Fruit fly (Drosophila melanogaster) whole organism, embryonic: ENCODE measurements around the gene Sodq.

Source experiments
- ATbp ChIP-seq: fragments of 200-800 bp; sonication (Bioruptor generic); optimal IDR thresholded peaks from 2 replicates; lab custom pipeline; 2017; ENCODE audit warnings: missing biosample characterization, mild to moderate bottlenecking, missing genetic modification characterization, missing genetic modification reagents
- Ada2b ChIP-seq: fragments of 200-800 bp; sonication (Bioruptor generic); IDR thresholded peaks from 2 replicates; pipeline ENCODE4 v1.3.6; 2022; ENCODE audit warnings: missing biosample characterization, missing genetic modification characterization
- CG10321 ChIP-seq: fragments of 200-800 bp; sonication (Bioruptor generic); IDR thresholded peaks from 2 replicates; pipeline ENCODE4 v1.3.6; 2022; ENCODE audit warnings: missing biosample characterization, missing genetic modification characterization
- CG11247 ChIP-seq: fragments of 200-800 bp; sonication (Bioruptor generic); IDR thresholded peaks from 2 replicates; pipeline ENCODE4 v1.3.6; 2022; ENCODE audit warnings: missing biosample characterization, missing genetic modification characterization
- CG11456 ChIP-seq: fragments of 200-800 bp; sonication (Bioruptor generic); IDR thresholded peaks from 3 replicates; pipeline ENCODE4 v1.3.6; 2022; ENCODE audit warnings: missing biosample characterization, missing genetic modification characterization
- CG11504 ChIP-seq: fragments of 200-800 bp; sonication (Bioruptor generic); optimal IDR thresholded peaks from 3 replicates; lab custom pipeline; 2019; ENCODE audit warnings: missing biosample characterization, mild to moderate bottlenecking, missing genetic modification characterization, moderate library complexity
- CG13123 ChIP-seq: fragments of 200-800 bp; sonication (Bioruptor generic); optimal IDR thresholded peaks from 2 replicates; lab custom pipeline; 2016; ENCODE audit warnings: missing biosample characterization, missing genetic modification characterization
- CG13624 ChIP-seq: fragments of 200-800 bp; sonication (Bioruptor generic); optimal IDR thresholded peaks from 2 replicates; lab custom pipeline; 2016; ENCODE audit warnings: missing biosample characterization, missing genetic modification characterization
- CG13775 ChIP-seq: fragments of 200-800 bp; sonication (Bioruptor generic); optimal IDR thresholded peaks from 3 replicates; lab custom pipeline; 2017; ENCODE audit warnings: missing biosample characterization, mild to moderate bottlenecking, missing genetic modification characterization
- CG17359 ChIP-seq: fragments of 200-800 bp; sonication (Bioruptor generic); optimal IDR thresholded peaks from 3 replicates; lab custom pipeline; 2018; ENCODE audit warnings: missing biosample characterization, mild to moderate bottlenecking, missing genetic modification characterization, moderate library complexity
- CG18619 ChIP-seq: fragments of 200-800 bp; sonication (Bioruptor generic); optimal IDR thresholded peaks from 3 replicates; lab custom pipeline; 2017; ENCODE audit warnings: missing biosample characterization, mild to moderate bottlenecking, missing genetic modification characterization
- CG30020 ChIP-seq: fragments of 200-800 bp; optimal IDR thresholded peaks from 2 replicates; lab custom pipeline; 2019; ENCODE audit warnings: missing biosample characterization, mild to moderate bottlenecking, missing genetic modification characterization, moderate library complexity
- CG31224 ChIP-seq: fragments of 200-800 bp; sonication (Bioruptor generic); IDR thresholded peaks from 2 replicates; pipeline ENCODE4 v1.3.6; 2022; ENCODE audit warnings: missing biosample characterization, missing genetic modification characterization
- CG33213 ChIP-seq: fragments of 200-800 bp; sonication (Bioruptor generic); optimal IDR thresholded peaks from 3 replicates; lab custom pipeline; 2016; ENCODE audit warnings: missing biosample characterization, missing genetic modification characterization
- CG34422 ChIP-seq: fragments of 200-800 bp; sonication (Bioruptor generic); IDR thresholded peaks from 3 replicates; pipeline ENCODE4 v1.3.6; 2022; ENCODE audit warnings: missing biosample characterization, missing genetic modification characterization
- CG4820 ChIP-seq: fragments of 200-800 bp; sonication (Bioruptor generic); optimal IDR thresholded peaks from 3 replicates; lab custom pipeline; 2016; ENCODE audit warnings: missing biosample characterization, missing genetic modification characterization
- CG4854 ChIP-seq: fragments of 200-800 bp; sonication (Bioruptor generic); optimal IDR thresholded peaks from 2 replicates; lab custom pipeline; 2016; ENCODE audit warnings: missing biosample characterization, missing genetic modification characterization, inconsistent platforms
- CG6683 ChIP-seq: fragments of 200-800 bp; sonication (Bioruptor generic); optimal IDR thresholded peaks from 2 replicates; lab custom pipeline; 2017; ENCODE audit warnings: missing biosample characterization, mild to moderate bottlenecking, missing genetic modification characterization, missing genetic modification reagents
- CG7928 ChIP-seq: fragments of 200-800 bp; sonication (Bioruptor generic); optimal IDR thresholded peaks from 2 replicates; lab custom pipeline; 2017; ENCODE audit warnings: missing biosample characterization, mild to moderate bottlenecking, missing genetic modification characterization
- CG7963 ChIP-seq: fragments of 200-800 bp; sonication (Bioruptor generic); IDR thresholded peaks from 3 replicates; pipeline ENCODE4 v1.3.6; 2022; ENCODE audit warnings: missing biosample characterization, missing genetic modification characterization; ENCODE audit not compliant: partially characterized antibody
- CG8944 ChIP-seq: fragments of 200-800 bp; sonication (Bioruptor generic); optimal IDR thresholded peaks from 3 replicates; lab custom pipeline; 2016; ENCODE audit warnings: missing biosample characterization, missing genetic modification characterization
- Fer2 ChIP-seq: fragments of 200-800 bp; sonication (Bioruptor generic); optimal IDR thresholded peaks from 2 replicates; lab custom pipeline; 2018; ENCODE audit warnings: missing biosample characterization, mild to moderate bottlenecking, missing genetic modification characterization, moderate library complexity
- HmgD ChIP-seq: fragments of 200-800 bp; sonication (Bioruptor generic); optimal IDR thresholded peaks from 3 replicates; lab custom pipeline; 2016; ENCODE audit warnings: missing biosample characterization, missing genetic modification characterization
- Hr78 ChIP-seq, 2 experiments: fragments of 200-800 bp in 1 of 2; fragments of >200 bp in 1 of 2; sonication (Bioruptor generic) in 1 of 2; optimal IDR thresholded peaks; 2 replicates each; lab custom pipeline; 2017 to 2019; ENCODE audit warnings: missing biosample characterization in 2 of 2, missing genetic modification characterization in 2 of 2, mild to moderate bottlenecking in 1 of 2, moderate library complexity in 1 of 2
- Oaz ChIP-seq: fragments of 200-800 bp; sonication (Bioruptor generic); IDR thresholded peaks from 2 replicates; pipeline ENCODE4 v1.3.6; 2022; ENCODE audit warnings: missing biosample characterization, missing genetic modification characterization
- Usf ChIP-seq: fragments of 200-800 bp; sonication (Bioruptor generic); optimal IDR thresholded peaks from 2 replicates; lab custom pipeline; 2017; ENCODE audit warnings: missing genotype, missing biosample characterization, missing genetic modification characterization
- Xrp1 ChIP-seq: fragments of 200-800 bp; sonication (Bioruptor generic); IDR thresholded peaks from 2 replicates; pipeline ENCODE4 v1.3.6; 2022; ENCODE audit warnings: missing biosample characterization, missing genetic modification characterization
- ab ChIP-seq: fragments of 200-800 bp; sonication (Bioruptor generic); optimal IDR thresholded peaks from 2 replicates; lab custom pipeline; 2016; ENCODE audit warnings: missing biosample characterization, missing genetic modification characterization
- al ChIP-seq: fragments of 200-800 bp; sonication (Bioruptor generic); IDR thresholded peaks from 2 replicates; pipeline ENCODE4 v1.3.6; 2022; ENCODE audit warnings: missing biosample characterization, missing genetic modification characterization
- corto ChIP-seq: fragments of 200-800 bp; sonication (Bioruptor generic); optimal IDR thresholded peaks from 2 replicates; lab custom pipeline; 2016; ENCODE audit warnings: missing biosample characterization, mild to moderate bottlenecking, missing genetic modification characterization, moderate library complexity
- crc ChIP-seq: fragments of 200-800 bp; sonication (Bioruptor generic); optimal IDR thresholded peaks from 2 replicates; lab custom pipeline; 2016; ENCODE audit warnings: missing biosample characterization, missing genetic modification characterization
- danr ChIP-seq: fragments of 200-800 bp; sonication (Bioruptor generic); IDR thresholded peaks from 2 replicates; pipeline ENCODE4 v1.3.6; 2022; ENCODE audit warnings: missing biosample characterization, missing genetic modification characterization
- ftz-f1 ChIP-seq: fragments of 200-800 bp; sonication (Bioruptor generic); optimal IDR thresholded peaks from 2 replicates; lab custom pipeline; 2016; ENCODE audit warnings: missing biosample characterization, missing genetic modification characterization
- gcm ChIP-seq: fragments of 200-800 bp; sonication (Bioruptor generic); optimal IDR thresholded peaks from 2 replicates; lab custom pipeline; 2019; ENCODE audit warnings: missing biosample characterization, mild to moderate bottlenecking, missing genetic modification characterization, moderate library complexity
- grn ChIP-seq: fragments of 200-800 bp; sonication (Bioruptor generic); optimal IDR thresholded peaks from 3 replicates; lab custom pipeline; 2017; ENCODE audit warnings: missing biosample characterization, missing genetic modification characterization
- ind ChIP-seq: fragments of 200-800 bp; sonication (Bioruptor generic); optimal IDR thresholded peaks from 3 replicates; lab custom pipeline; 2016; ENCODE audit warnings: missing biosample characterization, missing genetic modification characterization
- lbe ChIP-seq: fragments of 200-800 bp; sonication (Bioruptor generic); optimal IDR thresholded peaks from 2 replicates; lab custom pipeline; 2016; ENCODE audit warnings: missing biosample characterization, mild to moderate bottlenecking, missing genetic modification characterization
- lmd ChIP-seq: fragments of 200-800 bp; sonication (Bioruptor generic); IDR thresholded peaks from 2 replicates; pipeline ENCODE4 v1.3.6; 2022; ENCODE audit warnings: missing biosample characterization, missing genetic modification characterization
- lola ChIP-seq, 3 experiments: fragments of >200 bp in 2 of 3; fragments of 200-800 bp in 1 of 3; sonication (Bioruptor generic) in 1 of 3; optimal IDR thresholded peaks; 2 replicates each; lab custom pipeline; 2017 to 2019; ENCODE audit warnings: missing biosample characterization in 3 of 3, missing genetic modification characterization in 3 of 3, mild to moderate bottlenecking in 1 of 3, moderate library complexity in 1 of 3
- nmo ChIP-seq: fragments of 200-800 bp; sonication (Bioruptor generic); optimal IDR thresholded peaks from 2 replicates; lab custom pipeline; 2018; ENCODE audit warnings: missing biosample characterization, mild to moderate bottlenecking, missing genetic modification characterization, moderate library complexity
- otp ChIP-seq: fragments of 200-800 bp; sonication (Bioruptor generic); IDR thresholded peaks from 3 replicates; pipeline ENCODE4, ENCODE4 v1.3.6; 2022; ENCODE audit warnings: missing biosample characterization, missing genetic modification characterization
- pho ChIP-seq: fragments of 200-800 bp; sonication (Bioruptor generic); optimal IDR thresholded peaks from 2 replicates; lab custom pipeline; 2016; ENCODE audit warnings: missing biosample characterization, missing genetic modification characterization
- psq ChIP-seq: fragments of 200-800 bp; sonication (Bioruptor generic); optimal IDR thresholded peaks from 2 replicates; lab custom pipeline; 2017; ENCODE audit warnings: missing biosample characterization, missing genetic modification characterization
- sima ChIP-seq: fragments of 200-800 bp; sonication (Bioruptor generic); optimal IDR thresholded peaks from 2 replicates; lab custom pipeline; 2016; ENCODE audit warnings: missing biosample characterization, missing genetic modification characterization
- slbo ChIP-seq: fragments of 200-800 bp; sonication (Bioruptor generic); IDR thresholded peaks from 2 replicates; pipeline ENCODE4 v1.3.6; 2022; ENCODE audit warnings: missing biosample characterization, missing genetic modification characterization
- ssp ChIP-seq: fragments of 200-800 bp; sonication (Bioruptor generic); IDR thresholded peaks from 2 replicates; pipeline ENCODE4 v1.3.6; 2022; ENCODE audit warnings: missing biosample characterization, missing genetic modification characterization
- tll ChIP-seq, 2 experiments: fragments of 200-800 bp in 1 of 2; fragments of >200 bp in 1 of 2; sonication (Bioruptor generic) in 1 of 2; optimal IDR thresholded peaks; 2 replicates each; lab custom pipeline; 2017 to 2019; ENCODE audit warnings: missing biosample characterization in 2 of 2, missing genetic modification characterization in 2 of 2, mild to moderate bottlenecking in 1 of 2, moderate library complexity in 1 of 2
- toy ChIP-seq: fragments of 200-800 bp; sonication (Bioruptor generic); IDR thresholded peaks from 2 replicates; pipeline ENCODE4 v1.3.6; 2022; ENCODE audit warnings: missing biosample characterization, missing genetic modification characterization
- trh ChIP-seq: fragments of 200-800 bp; sonication (Bioruptor generic); optimal IDR thresholded peaks from 2 replicates; lab custom pipeline; 2016; ENCODE audit warnings: missing biosample characterization, missing genetic modification characterization
- zen2 ChIP-seq: fragments of 200-800 bp; sonication (Bioruptor generic); IDR thresholded peaks from 3 replicates; pipeline ENCODE4 v1.3.6; 2022; ENCODE audit warnings: missing biosample characterization, missing genetic modification characterization; ENCODE audit not compliant: partially characterized antibody
- zf30C ChIP-seq: fragments of 200-800 bp; sonication (Bioruptor generic); optimal IDR thresholded peaks from 3 replicates; lab custom pipeline; 2018; ENCODE audit warnings: missing biosample characterization, mild to moderate bottlenecking, missing genetic modification characterization

Sodq gene

dm6 chr3R:25884301-25884700 is 11.3 kb upstream of the Sodq start (continued):
- no peak for TF ChIP-seq tll (GFP tag; optimal IDR thresholded peaks at IDR 0.05; lab: Kevin White, UChicago)
- TF ChIP-seq trh (GFP tag; lab: Kevin White, UChicago): peak; percentile 11
- peak; percentile 55 for TF ChIP-seq Ada2b
- TF ChIP-seq CG17359: peak; percentile 85
- no peak for TF ChIP-seq psq (GFP tag; lab: Kevin White, UChicago)
- no peak for TF ChIP-seq toy (GFP tag; lab: Robert Waterston, UW)
- TF ChIP-seq CG10321 (GFP tag; lab: Robert Waterston, UW): 0 out of 2 replicates have a peak, but pooled peaks have one; percentile 9
- TF ChIP-seq CG11456: no peak
- TF ChIP-seq ssp (GFP tag; lab: Robert Waterston, UW): no peak
- TF ChIP-seq pho (GFP tag; lab: Kevin White, UChicago): no peak
- no peak for TF ChIP-seq CG33213 (GFP tag; lab: Kevin White, UChicago)
- TF ChIP-seq grn (GFP tag; lab: Kevin White, UChicago): no peak
- TF ChIP-seq danr (GFP tag; lab: Robert Waterston, UW): no peak
- peak; percentile 83 for TF ChIP-seq CG11504 (tag; lab: Kevin White, UChicago)
- TF ChIP-seq ind (GFP tag; lab: Kevin White, UChicago): peak; percentile 50
- TF ChIP-seq Oaz: no peak
- peak; percentile 42 for TF ChIP-seq CG30020 (tag; lab: Kevin White, UChicago)
- TF ChIP-seq otp (GFP tag; lab: Robert Waterston, UW): no peak
- TF ChIP-seq zen2 (GFP tag; lab: Robert Waterston, UW): no peak
- TF ChIP-seq CG31224: peak; percentile 11; the same call in 1 of the 2 replicates
- TF ChIP-seq CG13624 (GFP tag; lab: Kevin White, UChicago): no peak
- TF ChIP-seq HmgD: no peak
- peak in 1 of 2 experiments; percentile 23 for TF ChIP-seq Hr78 (GFP tag; optimal IDR thresholded peaks at IDR 0.05; lab: Kevin White, UChicago)
- peak; percentile 3 for TF ChIP-seq CG13123 (GFP tag; lab: Kevin White, UChicago)
- TF ChIP-seq CG18619: peak; percentile 32
- no peak for TF ChIP-seq CG7963
- no peak for TF ChIP-seq CG34422 (GFP tag; lab: Robert Waterston, UW)
- TF ChIP-seq al (GFP tag; lab: Robert Waterston, UW): no peak
- TF ChIP-seq nmo (GFP tag; lab: Kevin White, UChicago): peak; percentile 84
- no peak for TF ChIP-seq CG8944 (GFP tag; lab: Kevin White, UChicago)
- peak; percentile 24 for TF ChIP-seq CG4820
- no peak for TF ChIP-seq Usf (GFP tag; lab: Kevin White, UChicago)
- TF ChIP-seq ab (GFP tag; lab: Kevin White, UChicago): no peak
- peak; percentile 74 for TF ChIP-seq gcm (GFP tag; lab: Kevin White, UChicago)
- peak; percentile 8 for TF ChIP-seq CG13775 (GFP tag; lab: Kevin White, UChicago)
- peak; percentile 78 for TF ChIP-seq Xrp1 (GFP tag; lab: Robert Waterston, UW)
- no peak for TF ChIP-seq crc (GFP tag; lab: Kevin White, UChicago)
- no peak for TF ChIP-seq Fer2
- no peak for TF ChIP-seq ftz-f1 (GFP tag; lab: Kevin White, UChicago)
- no peak for TF ChIP-seq lbe (GFP tag; lab: Kevin White, UChicago)
- TF ChIP-seq sima (GFP tag; lab: Kevin White, UChicago): no peak
- no peak for TF ChIP-seq corto (GFP tag; lab: Kevin White, UChicago)
- TF ChIP-seq lola (GFP tag; optimal IDR thresholded peaks at IDR 0.05; lab: Kevin White, UChicago): peak in 1 of 3 experiments; percentile 82
- no peak for TF ChIP-seq CG7928
- TF ChIP-seq CG6683 (GFP tag; lab: Kevin White, UChicago): no peak
- TF ChIP-seq CG11247: 0 out of 2 replicates have a peak, but pooled peaks have one; percentile 13
- peak; percentile 62 for TF ChIP-seq ATbp (GFP tag; lab: Kevin White, UChicago)
- TF ChIP-seq slbo: peak; percentile 22; the same call in 1 of the 2 replicates
- TF ChIP-seq CG4854 (GFP tag; lab: Kevin White, UChicago): no peak
- peak; percentile 24; the same call in 1 of the 2 replicates for TF ChIP-seq lmd (GFP tag; lab: Robert Waterston, UW)
- TF ChIP-seq zf30C: peak; percentile 49
